Worm (Caenorhabditis elegans): ENCODE data around the gene ccdc-149.

The ccdc-149 gene

DNA sequence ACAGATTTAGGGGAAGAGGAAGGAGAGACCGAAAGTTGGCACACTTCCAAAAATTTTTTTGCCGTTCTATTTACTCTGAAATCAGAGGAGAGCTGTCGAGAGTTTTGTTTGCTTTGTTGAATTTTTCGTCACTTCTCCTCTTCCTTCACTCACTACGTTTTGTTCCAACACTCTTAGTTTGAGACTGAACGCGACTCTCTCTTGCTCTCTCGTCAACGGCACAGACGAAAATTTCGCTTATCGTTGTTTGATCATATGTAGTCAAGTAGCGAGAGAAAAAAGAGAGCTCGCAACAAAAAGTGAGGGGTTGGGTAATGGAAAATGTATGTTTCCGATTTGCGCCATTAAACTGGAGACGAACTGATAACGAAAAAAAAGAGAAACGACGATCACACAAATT, 28.6 kb downstream of the ccdc-149 start (continued):
- TF ChIP-seq nhr-10 (tag; optimal IDR thresholded peaks at IDR 0.05) (peak; percentile 26), ceh-32 (tag; optimal IDR thresholded peaks at IDR 0.05; ENCODE audit: poor library complexity) (no peak), hlh-11 (tag; optimal IDR thresholded peaks at IDR 0.05) (peak; percentile 88), nhr-102 (tag; optimal IDR thresholded peaks at IDR 0.05) (no peak), tag-97 (GFP tag; IDR thresholded peaks at IDR 0.05) (no peak), spr-3 (GFP tag; optimal IDR thresholded peaks at IDR 0.05) (no peak), nhr-25 (tag; optimal IDR thresholded peaks at IDR 0.05; ENCODE audit: borderline replicate concordance, insufficient read depth) (no peak), Y5F2A.4 (GFP tag; optimal IDR thresholded peaks at IDR 0.05) (no peak), pqm-1 (tag; optimal IDR thresholded peaks at IDR 0.05) (peak; percentile 82), mep-1 (tag; optimal IDR thresholded peaks at IDR 0.05) (peak; percentile 61), nhr-11 (tag; optimal IDR thresholded peaks at IDR 0.05) (peak; percentile 2), lin-29 (GFP tag; IDR thresholded peaks at IDR 0.05) (no peak), D1046.2 (GFP tag; IDR thresholded peaks at IDR 0.05) (no peak), T20F7.1 (GFP tag; optimal IDR thresholded peaks at IDR 0.05) (no peak), F10B5.3 (tag; optimal IDR thresholded peaks at IDR 0.05) (no peak), zip-11 (GFP tag; IDR thresholded peaks at IDR 0.05) (no peak), hlh-30 (tag; optimal IDR thresholded peaks at IDR 0.05; ENCODE audit: insufficient read depth) (peak; percentile 25), hif-1 (tag; optimal IDR thresholded peaks at IDR 0.05) (no peak)

DNA sequence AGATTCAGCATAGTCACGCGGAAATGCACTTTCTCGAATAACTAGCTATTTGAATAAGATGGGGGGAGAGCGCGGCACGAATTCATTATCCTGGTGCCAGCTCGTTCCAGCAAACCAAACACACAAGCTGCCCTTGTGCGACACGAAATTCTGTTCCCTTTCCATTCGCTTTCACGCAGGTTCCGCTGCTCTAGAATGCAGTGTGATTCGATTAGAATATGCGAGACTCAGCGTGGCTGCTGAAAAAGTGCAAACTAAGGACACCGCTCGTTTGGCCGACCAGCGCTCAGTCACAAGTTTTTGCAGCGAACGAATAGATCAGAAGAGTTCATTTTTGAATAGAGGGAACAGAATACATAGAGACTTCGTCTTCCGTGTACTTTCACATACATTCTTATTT, 29.1 kb downstream of the ccdc-149 start:
- TF ChIP-seq saeg-2 (GFP tag; IDR thresholded peaks at IDR 0.05) (peak; percentile 50; the same call in 1 of the 2 replicates), nhr-10 (tag; optimal IDR thresholded peaks at IDR 0.05) (no peak), lim-7 (GFP tag; IDR thresholded peaks at IDR 0.05) (no peak), lsy-2 (tag; optimal IDR thresholded peaks at IDR 0.05) (peak in 1 of 2 experiments; percentile 53), hlh-30 (tag; optimal IDR thresholded peaks at IDR 0.05; ENCODE audit: insufficient read depth) (peak; percentile 72), egl-27 (tag; optimal IDR thresholded peaks at IDR 0.05) (no peak), mdl-1 (tag; optimal IDR thresholded peaks at IDR 0.05) (peak in 1 of 2 experiments; percentile 46), php-3 (GFP tag; IDR thresholded peaks at IDR 0.05) (0 out of 2 replicates have a peak, but pooled peaks have one; percentile 19), unc-62 (GFP tag; optimal IDR thresholded peaks at IDR 0.05 in 1 of 2) (peak in 1 of 2 experiments; percentile 98), unc-62 (tag; optimal IDR thresholded peaks at IDR 0.05) (no peak), nhr-42 (GFP tag; IDR thresholded peaks at IDR 0.05) (0 out of 2 replicates have a peak, but pooled peaks have one; percentile 10), ceh-20 (GFP tag; IDR thresholded peaks at IDR 0.05) (0 out of 2 replicates have a peak, but pooled peaks have one; percentile 45), nhr-77 (tag; optimal IDR thresholded peaks at IDR 0.05) (no peak), mxl-3 (GFP tag; optimal IDR thresholded peaks at IDR 0.05) (peak; percentile 15), ces-1 (GFP tag; optimal IDR thresholded peaks at IDR 0.05) (peak; percentile 68), hmg-1.1 (GFP tag; IDR thresholded peaks at IDR 0.05) (peak; percentile 34; the same call in 1 of the 2 replicates), ceh-32 (tag; optimal IDR thresholded peaks at IDR 0.05; ENCODE audit: poor library complexity) (no peak)

- TF ChIP-seq zag-1 (tag; optimal IDR thresholded peaks at IDR 0.05) (no peak), fkh-10 (GFP tag; optimal IDR thresholded peaks at IDR 0.05) (no peak), hlh-30 (tag; optimal IDR thresholded peaks at IDR 0.05; ENCODE audit: insufficient read depth) (peak; percentile 23), nhr-77 (tag; optimal IDR thresholded peaks at IDR 0.05) (peak; percentile 58), php-3 (GFP tag; IDR thresholded peaks at IDR 0.05) (no peak), aly-2 (tag; optimal IDR thresholded peaks at IDR 0.05) (no peak), pha-4 (GFP tag; IDR thresholded peaks at IDR 0.05) (no peak), pha-4 (tag; optimal IDR thresholded peaks at IDR 0.05) (no peak), T20F7.1 (GFP tag; optimal IDR thresholded peaks at IDR 0.05) (peak; percentile 38), daf-16 (GFP tag; optimal IDR thresholded peaks at IDR 0.05) (no peak), daf-16 (tag; optimal IDR thresholded peaks at IDR 0.05) (peak; percentile 21), tra-1 (GFP tag; IDR thresholded peaks at IDR 0.05) (peak; percentile 3; the same call in 1 of the 2 replicates), nhr-28 (tag; optimal IDR thresholded peaks at IDR 0.05) (peak; percentile 6), nhr-11 (tag; optimal IDR thresholded peaks at IDR 0.05) (no peak), hlh-11 (tag; optimal IDR thresholded peaks at IDR 0.05) (peak; percentile 40), mep-1 (tag; optimal IDR thresholded peaks at IDR 0.05) (peak; percentile 27)
Measured at ce11 chrX:11481825-11482093, 29.5 kb downstream of the ccdc-149 start.

Data from whole organism, L4 larva.